Fruit fly (Drosophila melanogaster) whole organism, prepupa: ENCODE measurements around the gene CG7029.

Experiments
- CG32006 ChIP-seq: fragments of 200-800 bp; sonication (Bioruptor generic); optimal IDR thresholded peaks from 3 replicates; lab custom pipeline; 2017; ENCODE audit warnings: missing biosample characterization, mild to moderate bottlenecking, missing genetic modification characterization
- CG34406 ChIP-seq: fragments of 200-800 bp; sonication (Bioruptor generic); optimal IDR thresholded peaks from 3 replicates; lab custom pipeline; 2016; ENCODE audit warnings: missing biosample characterization, missing genetic modification characterization
- CG6276 ChIP-seq: fragments of 200-800 bp; sonication (Bioruptor generic); optimal IDR thresholded peaks from 2 replicates; lab custom pipeline; 2017; ENCODE audit warnings: missing biosample characterization, mild to moderate bottlenecking, missing genetic modification characterization
- Ets96B ChIP-seq: fragments of 200-800 bp; optimal IDR thresholded peaks from 2 replicates; lab custom pipeline; 2019; ENCODE audit warnings: missing biosample characterization, mild to moderate bottlenecking, missing genetic modification characterization, moderate library complexity
- Met ChIP-seq: fragments of 200-800 bp; sonication (Bioruptor generic); optimal IDR thresholded peaks from 3 replicates; lab custom pipeline; 2016; ENCODE audit warnings: missing biosample characterization, missing genetic modification characterization
- svp ChIP-seq: fragments of 200-800 bp; sonication (Bioruptor generic); peaks from one replicate; lab custom pipeline; 2016; ENCODE audit warnings: missing biosample characterization, missing genetic modification characterization

CG7029 gene

DNA sequence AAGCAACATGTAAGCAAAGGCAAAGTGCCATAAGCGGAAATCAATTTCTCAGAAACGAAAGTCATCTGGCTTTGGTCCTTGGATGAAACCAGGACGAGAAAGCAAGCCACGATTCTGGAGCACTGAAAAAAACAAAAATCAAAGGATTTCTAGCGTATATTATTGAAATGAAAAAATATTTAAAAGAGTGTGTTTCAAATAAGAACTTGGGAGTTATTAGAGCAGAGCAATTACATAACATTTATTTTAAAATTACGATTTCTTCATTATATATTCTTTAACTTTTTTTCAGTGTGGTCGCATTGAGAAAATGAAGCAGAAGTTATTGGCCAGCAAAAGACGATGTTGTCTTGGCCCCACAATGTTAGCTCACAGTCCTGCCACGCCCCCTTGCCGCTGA, 72.0 kb downstream of the CG7029 start:
- TF ChIP-seq svp (GFP tag; lab: Kevin White, UChicago) (peak; percentile 13), CG32006 (GFP tag; lab: Kevin White, UChicago) (no peak)

DNA sequence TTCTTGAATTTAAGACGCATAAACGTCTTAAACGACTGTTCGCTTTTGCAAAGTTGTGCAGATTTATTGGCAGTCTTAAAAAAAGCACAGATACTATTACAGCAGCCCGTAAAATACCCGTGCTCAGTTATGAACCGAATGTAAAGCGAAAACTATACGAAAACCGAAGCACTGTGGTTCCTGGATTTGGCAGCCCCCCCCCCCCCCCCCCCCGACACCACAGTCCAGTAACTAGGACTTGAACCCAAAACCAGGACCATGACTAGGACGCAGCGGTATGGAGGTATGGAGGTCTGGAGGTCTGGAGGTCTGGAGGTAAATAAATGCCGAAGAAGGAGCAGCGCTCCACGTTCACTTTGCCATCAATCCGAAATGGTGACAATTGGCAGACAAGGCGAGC, 82.7 kb downstream of the CG7029 start:
- TF ChIP-seq CG34406 (GFP tag; lab: Kevin White, UChicago) (no peak), Met (GFP tag; lab: Kevin White, UChicago) (no peak), Ets96B (no peak)

DNA sequence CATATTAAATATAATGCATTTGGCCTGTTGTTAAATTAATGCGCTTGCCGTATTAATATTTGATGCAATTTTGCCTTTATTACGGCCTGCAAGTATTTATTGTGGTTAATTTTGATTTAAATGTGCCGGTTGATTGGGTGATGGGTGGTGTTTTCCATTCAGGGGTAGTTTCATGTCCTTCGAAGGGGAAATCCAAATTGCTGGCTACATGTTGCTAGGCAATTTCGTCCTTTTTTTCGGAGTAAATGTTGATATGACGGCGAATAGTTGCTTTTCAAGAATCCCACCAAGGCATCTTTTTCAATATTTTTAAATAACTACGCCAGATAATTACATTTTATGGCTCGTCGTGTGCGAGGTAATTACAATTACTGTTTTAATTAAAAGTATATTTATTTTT, 88.6 kb downstream of the CG7029 start:
- TF ChIP-seq svp (GFP tag; lab: Kevin White, UChicago) (peak; percentile 22), CG6276 (GFP tag; lab: Kevin White, UChicago) (no peak)
- TF ChIP-seq, all 60 proteins: peak for 1
